Worm (Caenorhabditis elegans) whole organism, mixed stage, embryonic: Measurements from ENCODE around the gene K07E1.1.

Experiments used
- blmp-1 ChIP-seq: fragments of 150-350 bp; optimal IDR thresholded peaks from 2 replicates; lab custom pipeline; 2014; ENCODE audit warnings: missing biosample characterization, missing genetic modification characterization
- ces-1 ChIP-seq: fragments of 150-350 bp; optimal IDR thresholded peaks from 2 replicates; lab custom pipeline; 2014; ENCODE audit warnings: missing biosample characterization, missing genetic modification reagents, missing genetic modification characterization
- drap-1 ChIP-seq: fragments of 200-800 bp; sonication (Bioruptor generic); optimal IDR thresholded peaks from 3 replicates; lab custom pipeline; 2018; ENCODE audit warnings: mild to moderate bottlenecking, missing genetic modification characterization, missing compliant biosample characterization
- mep-1 ChIP-seq: fragments of 150-350 bp; optimal IDR thresholded peaks from 2 replicates; lab custom pipeline; 2017; ENCODE audit warnings: missing biosample characterization, missing genetic modification reagents, missing genetic modification characterization, inconsistent platforms
- nhr-76 ChIP-seq: sonication (generic microtip); optimal IDR thresholded peaks from 2 replicates; lab custom pipeline; 2017; ENCODE audit warnings: missing biosample characterization, missing genetic modification characterization
- unc-62 ChIP-seq: fragments of 150-350 bp; optimal IDR thresholded peaks from 2 replicates; lab custom pipeline; 2014; ENCODE audit warnings: missing biosample characterization, missing genetic modification reagents, missing genetic modification characterization
- ztf-11 ChIP-seq: fragments of 150-350 bp; optimal IDR thresholded peaks from 2 replicates; lab custom pipeline; 2014; ENCODE audit warnings: missing biosample characterization, missing genetic modification characterization

DNA sequence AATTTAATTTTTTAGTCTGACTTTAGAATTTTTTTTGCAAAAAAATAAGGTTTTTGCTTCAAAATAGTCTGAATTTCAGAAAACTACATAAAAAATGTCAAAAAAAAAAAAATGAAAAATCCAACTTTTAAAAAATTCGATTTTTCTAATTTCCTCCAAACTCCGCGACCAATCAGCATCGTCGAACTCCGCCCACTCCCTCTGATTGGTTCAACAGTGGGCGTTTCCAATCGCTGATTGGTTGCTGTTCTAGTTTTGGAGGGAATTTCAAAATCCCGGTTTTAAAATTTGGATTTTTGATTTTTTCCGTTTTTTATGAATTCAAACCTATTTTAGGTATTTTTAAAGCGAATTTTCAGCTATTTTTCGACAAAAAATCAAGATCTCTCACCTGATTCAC is 49.9 kb downstream of the K07E1.1 start:
- no peak for TF ChIP-seq unc-62
- TF ChIP-seq ztf-11 (tag; lab: Kevin White, UChicago), result no peak
- TF ChIP-seq drap-1 (GFP tag; lab: Kevin White, UChicago), result no peak
- TF ChIP-seq ces-1 (GFP tag; lab: Kevin White, UChicago), result no peak
- no peak for TF ChIP-seq mep-1 (tag; lab: Kevin White, UChicago)
- no peak for TF ChIP-seq nhr-76 (tag; lab: Kevin White, UChicago)
- no peak for TF ChIP-seq blmp-1
